Fruit fly (Drosophila melanogaster) whole organism, embryonic: ENCODE results near the gene CG43051.
A peak's percentile ranks its signal among the peaks of the same experiment; 100 is the strongest.

Source experiments
- Atf-2 ChIP-seq: fragments of 200-800 bp; sonication (Bioruptor generic); optimal IDR thresholded peaks from 2 replicates; lab custom pipeline; 2016; ENCODE audit warnings: missing biosample characterization, missing genetic modification characterization
- B-H1 ChIP-seq: fragments of 200-800 bp; sonication (Bioruptor generic); IDR thresholded peaks from 3 replicates; pipeline ENCODE4 v1.3.6; 2022; ENCODE audit warnings: missing biosample characterization, missing genetic modification characterization
- C15 ChIP-seq: fragments of 200-800 bp; sonication (Bioruptor generic); IDR thresholded peaks from 3 replicates; pipeline ENCODE4 v1.3.6; 2022; ENCODE audit warnings: missing biosample characterization, missing genetic modification characterization
- CG1024 ChIP-seq: fragments of 200-800 bp; sonication (Bioruptor generic); IDR thresholded peaks from 2 replicates; pipeline ENCODE4 v1.3.6; 2022; ENCODE audit warnings: missing biosample characterization, missing genetic modification characterization
- CG10431 ChIP-seq: fragments of 200-800 bp; sonication (Bioruptor generic); optimal IDR thresholded peaks from 3 replicates; lab custom pipeline; 2018; ENCODE audit warnings: missing biosample characterization, mild to moderate bottlenecking, missing genetic modification characterization
- CG14441 ChIP-seq: fragments of 200-800 bp; sonication (Bioruptor generic); IDR thresholded peaks from 2 replicates; pipeline ENCODE4 v1.3.6; 2022; ENCODE audit warnings: missing biosample characterization, missing genetic modification characterization
- CG1529 ChIP-seq: fragments of 200-800 bp; sonication (Bioruptor generic); optimal IDR thresholded peaks from 3 replicates; lab custom pipeline; 2018; ENCODE audit warnings: missing biosample characterization, missing genetic modification characterization
- CG17186 ChIP-seq: fragments of 200-800 bp; sonication (Bioruptor generic); optimal IDR thresholded peaks from 3 replicates; lab custom pipeline; 2017; ENCODE audit warnings: missing biosample characterization, missing genetic modification reagents, missing genetic modification characterization
- CG17361 ChIP-seq: fragments of 200-800 bp; sonication (Bioruptor generic); IDR thresholded peaks from 3 replicates; pipeline ENCODE4 v1.3.6; 2022; ENCODE audit warnings: missing biosample characterization, missing genetic modification characterization
- CG18599 ChIP-seq: fragments of 200-800 bp; sonication (Bioruptor generic); optimal IDR thresholded peaks from 3 replicates; lab custom pipeline; 2017; ENCODE audit warnings: missing biosample characterization, missing genetic modification characterization, mild to moderate bottlenecking, moderate library complexity, missing genetic modification reagents
- CG31365 ChIP-seq: fragments of 200-800 bp; sonication (Bioruptor generic); optimal IDR thresholded peaks from 2 replicates; lab custom pipeline; 2018; ENCODE audit warnings: missing biosample characterization, mild to moderate bottlenecking, missing genetic modification characterization
- CG31388 ChIP-seq: fragments of 200-800 bp; sonication (Bioruptor generic); optimal IDR thresholded peaks from 2 replicates; lab custom pipeline; 2016; ENCODE audit warnings: missing biosample characterization, missing genetic modification characterization
- CG31441 ChIP-seq: fragments of 200-800 bp; sonication (Bioruptor generic); IDR thresholded peaks from 2 replicates; pipeline ENCODE4 v1.3.6; 2022; ENCODE audit warnings: missing biosample characterization, missing genetic modification characterization
- CG4424 ChIP-seq: fragments of 200-800 bp; sonication (Bioruptor generic); optimal IDR thresholded peaks from 3 replicates; lab custom pipeline; 2016; ENCODE audit warnings: missing biosample characterization, missing genetic modification characterization
- CG6175 ChIP-seq: fragments of 200-800 bp; sonication (Bioruptor generic); IDR thresholded peaks from 3 replicates; pipeline ENCODE4 v1.3.6; 2022; ENCODE audit warnings: missing biosample characterization, missing genetic modification characterization
- CG6254 ChIP-seq: fragments of 200-800 bp; sonication (Bioruptor generic); optimal IDR thresholded peaks from 3 replicates; lab custom pipeline; 2017; ENCODE audit warnings: mild to moderate bottlenecking, missing biosample characterization, missing genetic modification reagents, missing genetic modification characterization
- CG6272 ChIP-seq: fragments of 200-800 bp; sonication (Bioruptor generic); IDR thresholded peaks from 2 replicates; pipeline ENCODE4 v1.3.6; 2022; ENCODE audit warnings: missing biosample characterization, missing genetic modification characterization
- CG6813 ChIP-seq: fragments of 200-800 bp; sonication (Bioruptor generic); optimal IDR thresholded peaks from 2 replicates; lab custom pipeline; 2017; ENCODE audit warnings: missing biosample characterization, missing genetic modification characterization, mild to moderate bottlenecking, moderate library complexity, missing genetic modification reagents
- CG7271 ChIP-seq: fragments of 200-800 bp; sonication (Bioruptor generic); optimal IDR thresholded peaks from 2 replicates; lab custom pipeline; 2018; ENCODE audit warnings: missing biosample characterization, mild to moderate bottlenecking, missing genetic modification characterization, moderate library complexity
- CG8089 ChIP-seq: fragments of 200-800 bp; sonication (Bioruptor generic); optimal IDR thresholded peaks from 3 replicates; lab custom pipeline; 2016; ENCODE audit warnings: missing biosample characterization, missing genetic modification characterization
- HHEX ChIP-seq: fragments of 200-800 bp; sonication (Bioruptor generic); optimal IDR thresholded peaks from 3 replicates; lab custom pipeline; 2017; ENCODE audit warnings: missing biosample characterization, mild to moderate bottlenecking, missing genetic modification characterization, missing genetic modification reagents
- HLH3B ChIP-seq: fragments of 200-800 bp; sonication (Bioruptor generic); IDR thresholded peaks from 2 replicates; pipeline ENCODE4 v1.3.6; 2022; ENCODE audit warnings: missing biosample characterization, missing genetic modification characterization
- HLHmδ ChIP-seq: fragments of 200-800 bp; sonication (Bioruptor generic); optimal IDR thresholded peaks from 2 replicates; lab custom pipeline; 2018; ENCODE audit warnings: missing biosample characterization, mild to moderate bottlenecking, missing genetic modification characterization, moderate library complexity
- Med ChIP-seq: fragments of 200-800 bp; sonication (Bioruptor generic); peaks from one replicate; lab custom pipeline; 2016; ENCODE audit warnings: missing biosample characterization, missing genetic modification characterization, mild to moderate bottlenecking, inconsistent platforms, moderate library complexity
- Mes4 ChIP-seq: fragments of 200-800 bp; sonication (Bioruptor generic); optimal IDR thresholded peaks from 2 replicates; lab custom pipeline; 2016; ENCODE audit warnings: missing biosample characterization, missing genetic modification characterization
- ab ChIP-seq: fragments of 200-800 bp; sonication (Bioruptor generic); optimal IDR thresholded peaks from 2 replicates; lab custom pipeline; 2016; ENCODE audit warnings: missing biosample characterization, missing genetic modification characterization
- abd-A ChIP-seq: fragments of 200-800 bp; sonication (Bioruptor generic); optimal IDR thresholded peaks from 3 replicates; lab custom pipeline; 2019; ENCODE audit warnings: missing biosample characterization, mild to moderate bottlenecking, missing genetic modification characterization, moderate library complexity
- ac ChIP-seq: fragments of 200-800 bp; sonication (Bioruptor generic); optimal IDR thresholded peaks from 3 replicates; lab custom pipeline; 2017; ENCODE audit warnings: missing biosample characterization, mild to moderate bottlenecking, missing genetic modification characterization
- ase ChIP-seq: fragments of 200-800 bp; sonication (Bioruptor generic); IDR thresholded peaks from 3 replicates; pipeline ENCODE4 v1.3.6; 2022; ENCODE audit warnings: missing biosample characterization, missing genetic modification characterization
- az2 ChIP-seq: fragments of 200-800 bp; sonication (Bioruptor generic); optimal IDR thresholded peaks from 3 replicates; lab custom pipeline; 2016; ENCODE audit warnings: missing biosample characterization, missing genetic modification characterization
- caup ChIP-seq: fragments of 200-800 bp; sonication (Bioruptor generic); optimal IDR thresholded peaks from 3 replicates; lab custom pipeline; 2017; ENCODE audit warnings: missing biosample characterization, mild to moderate bottlenecking, missing genetic modification characterization, moderate library complexity; ENCODE audit not compliant: severe bottlenecking
- cg ChIP-seq: fragments of 200-800 bp; sonication (Bioruptor generic); optimal IDR thresholded peaks from 3 replicates; lab custom pipeline; 2019; ENCODE audit warnings: missing biosample characterization, mild to moderate bottlenecking, missing genetic modification characterization, moderate library complexity
- ci ChIP-seq: fragments of 200-800 bp; sonication (Bioruptor generic); IDR thresholded peaks from 3 replicates; pipeline ENCODE4 v1.3.6; 2022; ENCODE audit warnings: missing biosample characterization, missing genetic modification characterization
- crc ChIP-seq: fragments of 200-800 bp; sonication (Bioruptor generic); optimal IDR thresholded peaks from 2 replicates; lab custom pipeline; 2016; ENCODE audit warnings: missing biosample characterization, missing genetic modification characterization
- crp ChIP-seq, 2 experiments: fragments of 200-800 bp; sonication (Bioruptor generic); optimal IDR thresholded peaks; 2 replicates in 1 of 2; 3 replicates in 1 of 2; lab custom pipeline; 2017; ENCODE audit warnings: missing biosample characterization in 2 of 2, missing genetic modification characterization in 2 of 2, mild to moderate bottlenecking in 1 of 2, moderate library complexity in 1 of 2
- dpn ChIP-seq, 2 experiments: fragments of 200-800 bp; sonication (Bioruptor generic); optimal IDR thresholded peaks; 3 replicates each; lab custom pipeline; 2016; ENCODE audit warnings: missing biosample characterization in 2 of 2, missing genetic modification characterization in 2 of 2
- ham ChIP-seq: fragments of 200-800 bp; sonication (Bioruptor generic); IDR thresholded peaks from 2 replicates; pipeline ENCODE4 v1.3.6; 2022; ENCODE audit warnings: missing biosample characterization, missing genetic modification characterization
- knrl ChIP-seq: fragments of 200-800 bp; sonication (Bioruptor generic); IDR thresholded peaks from 3 replicates; pipeline ENCODE4 v1.3.6; 2022; ENCODE audit warnings: missing biosample characterization, missing genetic modification characterization; ENCODE audit not compliant: partially characterized antibody
- otp ChIP-seq: fragments of 200-800 bp; sonication (Bioruptor generic); IDR thresholded peaks from 3 replicates; pipeline ENCODE4, ENCODE4 v1.3.6; 2022; ENCODE audit warnings: missing biosample characterization, missing genetic modification characterization
- p53 ChIP-seq: fragments of 200-800 bp; sonication (Bioruptor generic); optimal IDR thresholded peaks from 2 replicates; lab custom pipeline; 2016; ENCODE audit warnings: missing biosample characterization, missing genetic modification characterization
- prd ChIP-seq, 3 experiments: fragments of >200 bp in 2 of 3; fragments of 200-800 bp in 1 of 3; sonication (Bioruptor generic) in 1 of 3; optimal IDR thresholded peaks in 2 of 3; IDR thresholded peaks in 1 of 3; 2 replicates in 2 of 3; 3 replicates in 1 of 3; pipeline versions ENCODE4 v1.3.6 to Lab custom; 2017 to 2022; ENCODE audit warnings: missing biosample characterization in 1 of 3, missing genetic modification characterization in 1 of 3
- pzg ChIP-seq: fragments of 200-800 bp; sonication (Bioruptor generic); optimal IDR thresholded peaks from 3 replicates; lab custom pipeline; 2018; ENCODE audit warnings: missing biosample characterization, mild to moderate bottlenecking, missing genetic modification characterization, moderate library complexity
- ranshi ChIP-seq: fragments of 200-800 bp; sonication (Bioruptor generic); IDR thresholded peaks from 2 replicates; pipeline ENCODE4 v1.3.6; 2022; ENCODE audit warnings: missing biosample characterization, missing genetic modification characterization
- sima ChIP-seq: fragments of 200-800 bp; sonication (Bioruptor generic); optimal IDR thresholded peaks from 2 replicates; lab custom pipeline; 2016; ENCODE audit warnings: missing biosample characterization, missing genetic modification characterization
- sna ChIP-seq: fragments of 200-800 bp; sonication (Bioruptor generic); IDR thresholded peaks from 2 replicates; pipeline ENCODE4 v1.3.6; 2022; ENCODE audit warnings: missing biosample characterization, missing genetic modification characterization; ENCODE audit not compliant: partially characterized antibody
- stwl ChIP-seq: fragments of 200-800 bp; sonication (Bioruptor generic); optimal IDR thresholded peaks from 3 replicates; lab custom pipeline; 2018; ENCODE audit warnings: missing biosample characterization, mild to moderate bottlenecking, missing genetic modification characterization, moderate library complexity
- trem ChIP-seq: fragments of 200-800 bp; optimal IDR thresholded peaks from 3 replicates; lab custom pipeline; 2019; ENCODE audit warnings: missing biosample characterization, mild to moderate bottlenecking, missing genetic modification characterization, moderate library complexity
- ttk ChIP-seq: fragments of 200-800 bp; sonication (Bioruptor generic); IDR thresholded peaks from 2 replicates; pipeline ENCODE4 v2.1.2; 2022; ENCODE audit warnings: missing biosample characterization, missing genetic modification characterization
- tup ChIP-seq: fragments of 200-800 bp; sonication (Bioruptor generic); optimal IDR thresholded peaks from 2 replicates; lab custom pipeline; 2016; ENCODE audit warnings: missing biosample characterization, mild to moderate bottlenecking, missing genetic modification characterization, moderate library complexity
- tx ChIP-seq: fragments of 200-800 bp; sonication (Bioruptor generic); optimal IDR thresholded peaks from 2 replicates; lab custom pipeline; 2016; ENCODE audit warnings: missing biosample characterization, missing genetic modification characterization
- yki ChIP-seq: fragments of >200 bp; optimal IDR thresholded peaks from 3 replicates; lab custom pipeline; 2018

Gene CG43051

DNA sequence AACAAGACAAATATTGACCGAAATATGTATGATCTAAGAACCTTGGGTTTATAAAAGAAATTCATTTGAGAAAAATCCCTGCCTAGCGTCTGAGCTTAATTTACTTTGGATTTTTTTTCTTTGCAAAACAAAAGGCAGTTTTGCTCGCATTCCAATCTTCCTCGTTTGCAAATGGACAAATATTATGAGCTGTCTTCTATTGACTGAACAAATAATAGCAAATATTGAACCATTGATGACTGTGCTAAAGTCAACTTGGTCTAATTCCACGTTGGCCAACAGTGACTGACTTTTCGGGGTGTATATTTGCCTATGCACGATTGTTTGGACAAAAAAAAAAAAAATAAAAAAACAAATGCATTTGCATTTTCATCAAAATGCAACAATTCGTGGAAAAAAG, 1.7 kb downstream of the CG43051 start (continued):
- TF ChIP-seq C15 (GFP tag; lab: Robert Waterston, UW) = no peak
- no peak for TF ChIP-seq stwl (tag; lab: Kevin White, UChicago)
- no peak for TF ChIP-seq cg
- no peak for TF ChIP-seq az2
- TF ChIP-seq CG7271 (tag; lab: Kevin White, UChicago) = no peak
- TF ChIP-seq CG6175 = no peak
- no peak for TF ChIP-seq abd-A
- no peak for TF ChIP-seq HLH3B (GFP tag; lab: Robert Waterston, UW)
- TF ChIP-seq p53 (GFP tag; lab: Kevin White, UChicago) = no peak
- no peak for TF ChIP-seq CG17186 (GFP tag; lab: Kevin White, UChicago)
- TF ChIP-seq dpn (GFP tag; optimal IDR thresholded peaks at IDR 0.05; lab: Kevin White, UChicago) = no peak
- no peak for TF ChIP-seq pzg (GFP tag; lab: Kevin White, UChicago)
- TF ChIP-seq ttk = no peak
- TF ChIP-seq sima = no peak
- TF ChIP-seq CG1024 (GFP tag; lab: Robert Waterston, UW) = no peak; the same call in 1 of the 2 replicates
- TF ChIP-seq Med = peak; percentile 43
- no peak for TF ChIP-seq ab (GFP tag; lab: Kevin White, UChicago)
- TF ChIP-seq CG31441 = no peak
- 0 out of 3 replicates have a peak, but pooled peaks have one; percentile 41 for TF ChIP-seq ase (GFP tag; lab: Robert Waterston, UW)
- no peak for TF ChIP-seq CG17361 (GFP tag; lab: Robert Waterston, UW)
- TF ChIP-seq Atf-2 (GFP tag; lab: Kevin White, UChicago) = no peak
- no peak for TF ChIP-seq CG8089 (GFP tag; lab: Kevin White, UChicago)
- TF ChIP-seq yki (lab: Kevin White, UChicago) = no peak
- no peak for TF ChIP-seq B-H1 (GFP tag; lab: Robert Waterston, UW)
- TF ChIP-seq otp = peak; percentile 31; the same call in 1 of the 3 replicates
- peak; percentile 21 for TF ChIP-seq HHEX (GFP tag; lab: Kevin White, UChicago)
- no peak for TF ChIP-seq tx
- no peak for TF ChIP-seq CG6254 (GFP tag; lab: Kevin White, UChicago)
- peak; percentile 42; the same call in 1 of the 2 replicates for TF ChIP-seq ranshi (GFP tag; lab: Robert Waterston, UW)
- TF ChIP-seq CG31365 (tag; lab: Kevin White, UChicago) = no peak
- TF ChIP-seq CG1529 (GFP tag; lab: Kevin White, UChicago) = peak; percentile 12
- TF ChIP-seq ham (GFP tag; lab: Robert Waterston, UW) = no peak
- TF ChIP-seq Mes4 (GFP tag; lab: Kevin White, UChicago) = no peak
- TF ChIP-seq CG31388 (GFP tag; lab: Kevin White, UChicago) = no peak
- no peak for TF ChIP-seq CG6272 (GFP tag; lab: Robert Waterston, UW)
- no peak for TF ChIP-seq knrl
- TF ChIP-seq ci (GFP tag; lab: Robert Waterston, UW) = peak; percentile 73; the same call in 2 of the 3 replicates
- TF ChIP-seq tup (GFP tag; lab: Kevin White, UChicago) = no peak
- TF ChIP-seq CG14441 = no peak
- TF ChIP-seq CG10431 = no peak
- TF ChIP-seq crp (GFP tag; optimal IDR thresholded peaks at IDR 0.05; lab: Kevin White, UChicago) = no peak
- no peak for TF ChIP-seq sna (GFP tag; lab: Robert Waterston, UW)
- TF ChIP-seq CG4424 (GFP tag; lab: Kevin White, UChicago) = peak; percentile 1
- TF ChIP-seq ac (GFP tag; lab: Kevin White, UChicago) = no peak
- TF ChIP-seq HLHmδ (GFP tag; lab: Kevin White, UChicago) = no peak
- TF ChIP-seq CG18599 (GFP tag; lab: Kevin White, UChicago) = peak; percentile 34
- no peak for TF ChIP-seq prd (optimal IDR thresholded peaks at IDR 0.05; lab: Kevin White, UChicago)
- no peak for TF ChIP-seq prd (GFP tag; IDR thresholded peaks at IDR 0.05; lab: Robert Waterston, UW)
- no peak for TF ChIP-seq trem (tag; lab: Kevin White, UChicago)
- TF ChIP-seq crc (GFP tag; lab: Kevin White, UChicago) = no peak
- peak; percentile 8 for TF ChIP-seq caup (GFP tag; lab: Kevin White, UChicago)
- TF ChIP-seq CG6813 (GFP tag; lab: Kevin White, UChicago) = peak; percentile 44
